Fruit fly (Drosophila melanogaster): ENCODE data around the gene CG42784.

dm6 chr2L:13531785-13532184, 116.6 kb downstream of the CG42784 start, which contains the start of gene CG33644:
- TF ChIP-seq Snoo (tag; optimal IDR thresholded peaks at IDR 0.05) (no peak), CG32121 (GFP tag; IDR thresholded peaks at IDR 0.05) (no peak), CG8301 (tag; optimal IDR thresholded peaks at IDR 0.05) (no peak), CG17806 (tag; optimal IDR thresholded peaks at IDR 0.05) (no peak), rn (GFP tag; IDR thresholded peaks at IDR 0.05) (no peak), CG9948 (tag; optimal IDR thresholded peaks at IDR 0.05) (no peak), D1 (tag; optimal IDR thresholded peaks at IDR 0.05) (no peak)
